Worm (Caenorhabditis elegans): ENCODE measurements around the gene C56G2.5.

Gene C56G2.5

DNA sequence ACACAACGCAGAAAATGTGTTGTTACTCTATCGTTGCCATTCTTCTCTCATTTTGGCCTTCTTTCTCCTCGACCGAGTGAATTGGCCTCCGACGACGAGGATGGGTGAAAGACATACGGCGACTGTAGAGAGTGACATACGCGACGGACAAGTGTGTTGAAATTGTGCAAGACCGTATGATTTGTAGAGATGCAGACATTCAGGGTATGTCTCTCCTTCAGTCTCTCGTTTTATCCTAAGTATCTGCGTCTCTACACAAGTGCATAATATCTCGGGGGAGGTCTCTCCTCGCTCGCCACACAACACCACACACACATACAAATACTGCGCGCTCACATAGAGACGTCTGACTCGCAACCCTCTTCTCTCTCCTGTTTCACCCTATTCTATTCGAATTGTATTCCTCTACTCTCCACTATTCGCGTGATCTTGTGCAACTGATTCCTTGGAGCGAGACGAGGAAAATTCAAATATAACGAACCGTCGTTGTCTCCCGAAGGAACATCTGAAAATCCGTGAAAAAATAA lies 43.9 kb downstream of the C56G2.5 start, which contains the start of gene hmg-1.2 (continued):
- peak; percentile 89 for TF ChIP-seq nhr-21 (tag; optimal IDR thresholded peaks at IDR 0.05)
- TF ChIP-seq sma-9 (GFP tag; optimal IDR thresholded peaks at IDR 0.05): peak; percentile 92
- TF ChIP-seq sma-9 (tag; optimal IDR thresholded peaks at IDR 0.05): no peak
- TF ChIP-seq lsy-2 (tag; optimal IDR thresholded peaks at IDR 0.05): peak; percentile 27 to 83
- peak; percentile 65 for TF ChIP-seq sem-4 (tag; optimal IDR thresholded peaks at IDR 0.05)
- peak; percentile 82 for TF ChIP-seq unc-55 (GFP tag; optimal IDR thresholded peaks at IDR 0.05)
- no peak for TF ChIP-seq peb-1 (tag; optimal IDR thresholded peaks at IDR 0.05)
- TF ChIP-seq mbf-1 (tag; optimal IDR thresholded peaks at IDR 0.05): no peak
- no peak for TF ChIP-seq aly-2 (tag; optimal IDR thresholded peaks at IDR 0.05)
- no peak for TF ChIP-seq lin-39 (tag; optimal IDR thresholded peaks at IDR 0.05)
- peak; percentile 95 for TF ChIP-seq F13H6.1 (tag; optimal IDR thresholded peaks at IDR 0.05)
- TF ChIP-seq nhr-11 (tag; optimal IDR thresholded peaks at IDR 0.05): no peak
- peak; percentile 83 for TF ChIP-seq crh-2 (tag; optimal IDR thresholded peaks at IDR 0.05)
- TF ChIP-seq unc-62 (GFP tag; optimal IDR thresholded peaks at IDR 0.05): peak; percentile 44
- TF ChIP-seq nhr-12 (tag; optimal IDR thresholded peaks at IDR 0.05): no peak
- peak; percentile 66 for TF ChIP-seq snpc-4 (tag; optimal IDR thresholded peaks at IDR 0.05)
- no peak for TF ChIP-seq ztf-11 (tag; optimal IDR thresholded peaks at IDR 0.05)

DNA sequence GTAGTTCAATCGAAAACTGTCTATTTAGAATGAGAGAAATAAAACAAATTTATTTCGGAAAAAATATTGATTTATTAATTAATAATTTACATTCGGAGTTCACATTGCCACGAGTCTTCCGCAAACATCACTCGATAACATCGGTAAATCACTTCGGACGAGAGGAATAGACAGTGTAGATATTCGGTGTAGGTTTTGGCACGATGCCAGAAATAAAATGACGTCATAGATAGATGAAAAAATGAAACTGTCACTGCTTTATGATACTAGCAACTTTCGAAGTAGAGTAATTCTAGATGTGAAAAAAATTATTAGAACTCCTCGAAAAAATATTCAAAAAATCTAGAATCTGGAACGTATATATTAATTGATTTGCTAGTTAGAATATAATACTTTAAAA lies 44.6 kb downstream of the C56G2.5 start:
- TF ChIP-seq nhr-237 (tag; optimal IDR thresholded peaks at IDR 0.05): no peak
- TF ChIP-seq nhr-23 (tag; optimal IDR thresholded peaks at IDR 0.05): no peak
- peak; percentile 3 for TF ChIP-seq sma-9 (GFP tag; optimal IDR thresholded peaks at IDR 0.05)
- no peak for TF ChIP-seq sma-9 (tag; optimal IDR thresholded peaks at IDR 0.05)

DNA sequence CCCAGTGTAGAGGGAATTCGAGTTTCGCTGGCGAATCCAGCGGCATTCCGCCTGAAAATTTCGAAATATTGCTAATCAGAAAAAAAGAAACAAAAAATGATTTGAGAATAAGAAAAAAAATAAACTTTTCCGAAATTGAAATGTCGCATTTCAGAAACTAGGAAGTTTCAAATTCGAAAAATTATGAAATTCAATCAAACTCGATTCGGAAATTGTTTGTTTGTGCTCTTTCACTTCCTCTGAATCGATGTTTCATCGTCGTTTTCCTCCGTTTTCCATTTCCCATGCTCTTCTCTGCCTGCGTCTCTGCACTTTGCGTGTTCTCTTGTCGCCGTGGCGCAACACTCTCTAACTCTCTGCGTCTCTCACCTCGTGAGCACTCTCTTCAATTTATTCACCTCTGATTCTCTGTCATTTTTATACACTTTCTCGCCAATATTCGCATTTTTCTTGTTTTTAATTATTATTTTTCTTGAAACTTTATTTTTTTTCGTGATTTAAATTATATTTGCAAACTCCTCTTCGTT lies 45.7 kb downstream of the C56G2.5 start, which contains the start of gene C18F10.7:
Gene C18F10.7, minus strand, starts transcription at position 51 of the 527 bp plus-strand sequence.
- TF ChIP-seq nhr-237 (tag; optimal IDR thresholded peaks at IDR 0.05): no peak
- no peak for TF ChIP-seq unc-39 (tag; optimal IDR thresholded peaks at IDR 0.05)
- TF ChIP-seq sma-9 (GFP tag; optimal IDR thresholded peaks at IDR 0.05): peak; percentile 91
- TF ChIP-seq sma-9 (tag; optimal IDR thresholded peaks at IDR 0.05): no peak
- no peak for TF ChIP-seq nhr-23 (tag; optimal IDR thresholded peaks at IDR 0.05)
- TF ChIP-seq mdl-1 (tag; optimal IDR thresholded peaks at IDR 0.05): peak; percentile 85 to 90
- TF ChIP-seq nhr-6 (tag; optimal IDR thresholded peaks at IDR 0.05): no peak
- TF ChIP-seq unc-62 (GFP tag; optimal IDR thresholded peaks at IDR 0.05): no peak
- TF ChIP-seq sem-4 (tag; optimal IDR thresholded peaks at IDR 0.05): peak; percentile 80
- TF ChIP-seq lin-13 (GFP tag; optimal IDR thresholded peaks at IDR 0.05): peak; percentile 49
- no peak for TF ChIP-seq lin-39 (tag; optimal IDR thresholded peaks at IDR 0.05)
- TF ChIP-seq zag-1 (tag; optimal IDR thresholded peaks at IDR 0.05): no peak
- TF ChIP-seq skn-1 (tag; optimal IDR thresholded peaks at IDR 0.05): no peak
- no peak for TF ChIP-seq nhr-77 (tag; optimal IDR thresholded peaks at IDR 0.05)
- TF ChIP-seq nhr-10 (tag; optimal IDR thresholded peaks at IDR 0.05): no peak
- TF ChIP-seq aly-2 (tag; optimal IDR thresholded peaks at IDR 0.05): no peak
- no peak for TF ChIP-seq ztf-4 (tag; optimal IDR thresholded peaks at IDR 0.05)
- TF ChIP-seq nhr-12 (tag; optimal IDR thresholded peaks at IDR 0.05): no peak
- TF ChIP-seq F13H6.1 (tag; optimal IDR thresholded peaks at IDR 0.05): peak; percentile 70
- peak; percentile 61 for TF ChIP-seq mab-5 (tag; optimal IDR thresholded peaks at IDR 0.05)
- peak; percentile 25 for TF ChIP-seq snpc-4 (tag; optimal IDR thresholded peaks at IDR 0.05)
- TF ChIP-seq blmp-1 (tag; optimal IDR thresholded peaks at IDR 0.05; ENCODE audit: insufficient read depth): no peak
- no peak for TF ChIP-seq ceh-16 (tag; optimal IDR thresholded peaks at IDR 0.05)
- peak; percentile 57 for TF ChIP-seq nhr-129 (tag; optimal IDR thresholded peaks at IDR 0.05)
- TF ChIP-seq nhr-11 (tag; optimal IDR thresholded peaks at IDR 0.05): no peak
- TF ChIP-seq gmeb-1 (tag; optimal IDR thresholded peaks at IDR 0.05): peak; percentile 63
- TF ChIP-seq ztf-11 (tag; optimal IDR thresholded peaks at IDR 0.05): no peak
- TF ChIP-seq nhr-25 (tag; optimal IDR thresholded peaks at IDR 0.05): no peak
- no peak for TF ChIP-seq Y55F3AM.14 (GFP tag; optimal IDR thresholded peaks at IDR 0.05)
- no peak for TF ChIP-seq alr-1 (tag; optimal IDR thresholded peaks at IDR 0.05)
- TF ChIP-seq C34F6.9 (tag; optimal IDR thresholded peaks at IDR 0.05): peak; percentile 87
- no peak for TF ChIP-seq dmd-4 (tag; optimal IDR thresholded peaks at IDR 0.05)
- no peak for TF ChIP-seq ceh-82 (tag; optimal IDR thresholded peaks at IDR 0.05)
- peak; percentile 30 for TF ChIP-seq sma-3 (GFP tag; optimal IDR thresholded peaks at IDR 0.05)
- TF ChIP-seq elt-3 (tag; optimal IDR thresholded peaks at IDR 0.05): no peak
- TF ChIP-seq fos-1 (tag; optimal IDR thresholded peaks at IDR 0.05): peak; percentile 54
- peak; percentile 74 for TF ChIP-seq unc-55 (GFP tag; optimal IDR thresholded peaks at IDR 0.05)
- no peak for TF ChIP-seq lin-11 (tag; optimal IDR thresholded peaks at IDR 0.05)
- TF ChIP-seq crh-2 (tag; optimal IDR thresholded peaks at IDR 0.05): peak; percentile 66
- peak; percentile 55 for TF ChIP-seq egl-27 (tag; optimal IDR thresholded peaks at IDR 0.05)
- peak; percentile 2 for TF ChIP-seq R02D3.7 (tag; optimal IDR thresholded peaks at IDR 0.05)
- TF ChIP-seq ztf-1 (GFP tag; conservative IDR thresholded peaks at IDR 0.05): no peak
- TF ChIP-seq ama-1 (optimal IDR thresholded peaks at IDR 0.05): no peak
- TF ChIP-seq peb-1 (tag; optimal IDR thresholded peaks at IDR 0.05): no peak
- TF ChIP-seq ZK546.5 (tag; optimal IDR thresholded peaks at IDR 0.05): no peak
- TF ChIP-seq mbf-1 (tag; optimal IDR thresholded peaks at IDR 0.05): no peak

Data from whole organism, L2 larva.